Worm (Caenorhabditis elegans): ENCODE measurements around the gene nhr-20.
A peak's percentile ranks its signal among the peaks of the same experiment; 100 is the strongest.

nhr-20 gene

ce11 chrIII:4271059-4271458 lies 38.0 kb upstream of the nhr-20 start:
- TF ChIP-seq ZK546.5 (tag; optimal IDR thresholded peaks at IDR 0.05) (no peak), elt-1 (tag; optimal IDR thresholded peaks at IDR 0.05) (no peak), sma-9 (GFP tag; optimal IDR thresholded peaks at IDR 0.05) (no peak), sma-9 (tag; optimal IDR thresholded peaks at IDR 0.05) (no peak), Y55F3AM.14 (GFP tag; optimal IDR thresholded peaks at IDR 0.05) (no peak), nhr-12 (tag; optimal IDR thresholded peaks at IDR 0.05) (no peak), sma-3 (GFP tag; optimal IDR thresholded peaks at IDR 0.05) (no peak), mab-5 (tag; optimal IDR thresholded peaks at IDR 0.05) (no peak), fos-1 (tag; optimal IDR thresholded peaks at IDR 0.05) (no peak)

- TF ChIP-seq sem-4 (tag; optimal IDR thresholded peaks at IDR 0.05) = peak; percentile 25
- peak; percentile 77 to 89 for TF ChIP-seq lsy-2 (tag; optimal IDR thresholded peaks at IDR 0.05)
- TF ChIP-seq nhr-25 (tag; optimal IDR thresholded peaks at IDR 0.05) = peak; percentile 75
- no peak for TF ChIP-seq nhr-77 (tag; optimal IDR thresholded peaks at IDR 0.05)
- peak; percentile 84 for TF ChIP-seq gmeb-1 (tag; optimal IDR thresholded peaks at IDR 0.05)
- peak; percentile 83 for TF ChIP-seq sma-9 (GFP tag; optimal IDR thresholded peaks at IDR 0.05)
- no peak for TF ChIP-seq sma-9 (tag; optimal IDR thresholded peaks at IDR 0.05)
- TF ChIP-seq sma-3 (GFP tag; optimal IDR thresholded peaks at IDR 0.05) = peak; percentile 66
- TF ChIP-seq fos-1 (tag; optimal IDR thresholded peaks at IDR 0.05) = peak; percentile 48
- TF ChIP-seq ama-1 (optimal IDR thresholded peaks at IDR 0.05) = peak; percentile 32
- TF ChIP-seq nhr-10 (tag; optimal IDR thresholded peaks at IDR 0.05) = no peak
- no peak for TF ChIP-seq alr-1 (tag; optimal IDR thresholded peaks at IDR 0.05)
- TF ChIP-seq nhr-129 (tag; optimal IDR thresholded peaks at IDR 0.05) = peak; percentile 42
- TF ChIP-seq mab-5 (tag; optimal IDR thresholded peaks at IDR 0.05) = peak; percentile 34
- TF ChIP-seq crh-2 (tag; optimal IDR thresholded peaks at IDR 0.05) = peak; percentile 78
- TF ChIP-seq ztf-11 (tag; optimal IDR thresholded peaks at IDR 0.05) = no peak
- TF ChIP-seq lin-13 (GFP tag; optimal IDR thresholded peaks at IDR 0.05) = peak; percentile 42
- TF ChIP-seq unc-55 (GFP tag; optimal IDR thresholded peaks at IDR 0.05) = peak; percentile 82
- TF ChIP-seq C34F6.9 (tag; optimal IDR thresholded peaks at IDR 0.05) = peak; percentile 78
- TF ChIP-seq mdl-1 (tag; optimal IDR thresholded peaks at IDR 0.05) = no peak
- TF ChIP-seq nhr-21 (tag; optimal IDR thresholded peaks at IDR 0.05) = peak; percentile 49
- TF ChIP-seq F13H6.1 (tag; optimal IDR thresholded peaks at IDR 0.05) = peak; percentile 69
- TF ChIP-seq aly-2 (tag; optimal IDR thresholded peaks at IDR 0.05) = no peak
- TF ChIP-seq lin-11 (tag; optimal IDR thresholded peaks at IDR 0.05) = peak; percentile 19
These were observed 36.4 kb upstream of the nhr-20 start, which contains the start of the genes sftb-1 and R10E4.1 for ce11 chrIII:4269220-4269935. sftb-1 (minus strand) TSS chrIII:4269270. R10E4.1 (plus strand) TSS chrIII:4269743.

ce11 chrIII:4265892-4266291 lies 32.9 kb upstream of the nhr-20 start:
- no peak for TF ChIP-seq blmp-1 (tag; optimal IDR thresholded peaks at IDR 0.05; ENCODE audit: insufficient read depth)
- no peak for TF ChIP-seq nhr-25 (tag; optimal IDR thresholded peaks at IDR 0.05)
- TF ChIP-seq sma-9 (GFP tag; optimal IDR thresholded peaks at IDR 0.05) = no peak
- TF ChIP-seq sma-9 (tag; optimal IDR thresholded peaks at IDR 0.05) = no peak
- no peak for TF ChIP-seq unc-62 (GFP tag; optimal IDR thresholded peaks at IDR 0.05)
- TF ChIP-seq C34F6.9 (tag; optimal IDR thresholded peaks at IDR 0.05) = no peak
- no peak for TF ChIP-seq fos-1 (tag; optimal IDR thresholded peaks at IDR 0.05)

ce11 chrIII:4263048-4263447 lies 30.0 kb upstream of the nhr-20 start, which contains the start of gene T08A11.1:
T08A11.1 (minus strand) TSS chrIII:4263148.
- TF ChIP-seq unc-55 (GFP tag; optimal IDR thresholded peaks at IDR 0.05) = no peak
- TF ChIP-seq sma-9 (GFP tag; optimal IDR thresholded peaks at IDR 0.05) = no peak
- TF ChIP-seq sma-9 (tag; optimal IDR thresholded peaks at IDR 0.05) = no peak
- TF ChIP-seq mab-5 (tag; optimal IDR thresholded peaks at IDR 0.05) = no peak
- TF ChIP-seq C34F6.9 (tag; optimal IDR thresholded peaks at IDR 0.05) = no peak
- no peak for TF ChIP-seq snpc-4 (tag; optimal IDR thresholded peaks at IDR 0.05)
- TF ChIP-seq gmeb-1 (tag; optimal IDR thresholded peaks at IDR 0.05) = no peak
- TF ChIP-seq blmp-1 (tag; optimal IDR thresholded peaks at IDR 0.05; ENCODE audit: insufficient read depth) = no peak

- TF ChIP-seq C34F6.9 (tag; optimal IDR thresholded peaks at IDR 0.05) = no peak
- no peak for TF ChIP-seq F13H6.1 (tag; optimal IDR thresholded peaks at IDR 0.05)
- no peak for TF ChIP-seq blmp-1 (tag; optimal IDR thresholded peaks at IDR 0.05; ENCODE audit: insufficient read depth)
- no peak for TF ChIP-seq nhr-25 (tag; optimal IDR thresholded peaks at IDR 0.05)
- no peak for TF ChIP-seq gmeb-1 (tag; optimal IDR thresholded peaks at IDR 0.05)
- TF ChIP-seq elt-1 (tag; optimal IDR thresholded peaks at IDR 0.05) = no peak
- no peak for TF ChIP-seq zag-1 (tag; optimal IDR thresholded peaks at IDR 0.05)
- no peak for TF ChIP-seq unc-62 (GFP tag; optimal IDR thresholded peaks at IDR 0.05)
- TF ChIP-seq ama-1 (optimal IDR thresholded peaks at IDR 0.05) = no peak
- no peak for TF ChIP-seq unc-55 (GFP tag; optimal IDR thresholded peaks at IDR 0.05)
- no peak for TF ChIP-seq aly-2 (tag; optimal IDR thresholded peaks at IDR 0.05)
- TF ChIP-seq lin-39 (tag; optimal IDR thresholded peaks at IDR 0.05) = no peak
- TF ChIP-seq elt-3 (tag; optimal IDR thresholded peaks at IDR 0.05) = no peak
- TF ChIP-seq sem-4 (tag; optimal IDR thresholded peaks at IDR 0.05) = no peak
- TF ChIP-seq ztf-1 (GFP tag; conservative IDR thresholded peaks at IDR 0.05) = no peak
- TF ChIP-seq ztf-4 (tag; optimal IDR thresholded peaks at IDR 0.05) = no peak
- no peak for TF ChIP-seq ceh-82 (tag; optimal IDR thresholded peaks at IDR 0.05)
- TF ChIP-seq nhr-23 (tag; optimal IDR thresholded peaks at IDR 0.05) = no peak
- TF ChIP-seq lin-13 (GFP tag; optimal IDR thresholded peaks at IDR 0.05) = no peak
- TF ChIP-seq sma-9 (GFP tag; optimal IDR thresholded peaks at IDR 0.05) = no peak
- TF ChIP-seq sma-9 (tag; optimal IDR thresholded peaks at IDR 0.05) = no peak
These were observed 24.9 kb upstream of the nhr-20 start for ce11 chrIII:4257896-4258295.
